Worm (Caenorhabditis elegans): ENCODE data around the gene srh-8.

DNA sequence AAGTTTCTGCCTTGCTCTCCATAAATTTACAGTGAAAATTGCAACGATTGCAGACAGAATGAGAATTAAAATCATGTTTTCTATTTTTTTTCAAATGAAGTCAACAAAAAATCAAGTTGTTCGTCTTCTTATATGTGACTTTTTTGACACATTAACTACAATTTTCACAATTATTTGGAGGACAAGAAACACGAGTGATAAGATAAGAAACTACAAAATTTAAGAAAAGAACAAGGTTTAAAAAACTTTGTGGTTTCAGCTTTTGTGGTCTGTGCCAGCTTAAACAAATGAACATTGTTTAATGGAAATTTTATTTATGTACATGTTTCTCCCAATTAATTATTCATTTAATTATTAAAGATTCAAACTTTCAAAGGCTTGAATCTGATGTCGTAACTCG lies 34.9 kb upstream of the srh-8 start, which contains the start of gene cyp-34A9:
- TF ChIP-seq med-1 (GFP tag; optimal IDR thresholded peaks at IDR 0.05; ENCODE audit: insufficient read depth) (no peak), ztf-23 (GFP tag; IDR thresholded peaks at IDR 0.05) (no peak)
